Fruit fly (Drosophila melanogaster): Measurements from ENCODE around the gene aqz.

- TF ChIP-seq kay (GFP tag; ENCODE audit: borderline replicate concordance) (no peak), CG1620 (GFP tag; optimal IDR thresholded peaks at IDR 0.05) (no peak), Hr96 (GFP tag; optimal IDR thresholded peaks at IDR 0.05) (no peak), Mnt (GFP tag; optimal IDR thresholded peaks at IDR 0.05) (no peak), CG12768 (GFP tag; optimal IDR thresholded peaks at IDR 0.05) (no peak)
These were observed 14.4 kb downstream of the aqz start, which contains the start of gene hng2 for dm6 chr3R:8806104-8806503.

Data from whole organism, adult.